Fruit fly (Drosophila melanogaster) whole organism, embryonic: ENCODE data around the gene Zwilch.
A peak's percentile ranks its signal among the peaks of the same experiment; 100 is the strongest.

Source experiments
- Antp ChIP-seq: fragments of 200-800 bp; sonication (Bioruptor generic); optimal IDR thresholded peaks from 3 replicates; lab custom pipeline; 2016; ENCODE audit warnings: missing biosample characterization, missing genetic modification characterization
- Atf6 ChIP-seq: fragments of 200-800 bp; sonication (Bioruptor generic); IDR thresholded peaks from 2 replicates; pipeline ENCODE4 v1.3.6; 2022; ENCODE audit warnings: missing biosample characterization, missing genetic modification characterization
- Blimp-1 ChIP-seq: fragments of 200-800 bp; sonication (Bioruptor generic); optimal IDR thresholded peaks from 3 replicates; lab custom pipeline; 2018; ENCODE audit warnings: missing biosample characterization, missing genetic modification characterization, mild to moderate bottlenecking, moderate library complexity, missing genetic modification reagents
- CG10979 ChIP-seq: fragments of 200-800 bp; sonication (Bioruptor generic); optimal IDR thresholded peaks from 2 replicates; lab custom pipeline; 2018; ENCODE audit warnings: missing biosample characterization, mild to moderate bottlenecking, missing genetic modification characterization, moderate library complexity
- CG11504 ChIP-seq: fragments of 200-800 bp; sonication (Bioruptor generic); optimal IDR thresholded peaks from 3 replicates; lab custom pipeline; 2019; ENCODE audit warnings: missing biosample characterization, mild to moderate bottlenecking, missing genetic modification characterization, moderate library complexity
- CG12942 ChIP-seq: fragments of 200-800 bp; sonication (Bioruptor generic); optimal IDR thresholded peaks from 3 replicates; lab custom pipeline; 2016; ENCODE audit warnings: missing biosample characterization, missing genetic modification characterization
- CG14965 ChIP-seq: fragments of 200-800 bp; sonication (Bioruptor generic); optimal IDR thresholded peaks from 2 replicates; lab custom pipeline; 2016; ENCODE audit warnings: missing biosample characterization, missing genetic modification characterization, borderline replicate concordance
- CG17359 ChIP-seq: fragments of 200-800 bp; sonication (Bioruptor generic); optimal IDR thresholded peaks from 3 replicates; lab custom pipeline; 2018; ENCODE audit warnings: missing biosample characterization, mild to moderate bottlenecking, missing genetic modification characterization, moderate library complexity
- CG17912 ChIP-seq: fragments of 200-800 bp; sonication (Bioruptor generic); optimal IDR thresholded peaks from 2 replicates; lab custom pipeline; 2018; ENCODE audit warnings: missing biosample characterization, mild to moderate bottlenecking, missing genetic modification characterization
- CG1832 ChIP-seq: fragments of 200-800 bp; sonication (Bioruptor generic); optimal IDR thresholded peaks from 2 replicates; lab custom pipeline; 2017; ENCODE audit warnings: missing biosample characterization, mild to moderate bottlenecking, missing genetic modification characterization, inconsistent platforms
- CG2199 ChIP-seq: fragments of 200-800 bp; sonication (Bioruptor generic); IDR thresholded peaks from 3 replicates; pipeline ENCODE4 v1.3.6; 2022; ENCODE audit warnings: missing biosample characterization, missing genetic modification characterization
- CG42726 ChIP-seq: fragments of 200-800 bp; sonication (Bioruptor generic); IDR thresholded peaks from 2 replicates; pipeline ENCODE4 v1.3.6; 2022; ENCODE audit warnings: missing biosample characterization, missing genetic modification characterization; ENCODE audit not compliant: partially characterized antibody
- CG6854 ChIP-seq: fragments of 200-800 bp; sonication (Bioruptor generic); optimal IDR thresholded peaks from 3 replicates; lab custom pipeline; 2017; ENCODE audit warnings: missing biosample characterization, mild to moderate bottlenecking, missing genetic modification characterization
- CG7372 ChIP-seq: fragments of 200-800 bp; sonication (Bioruptor generic); IDR thresholded peaks from 2 replicates; pipeline ENCODE4 v1.3.6; 2022; ENCODE audit warnings: missing biosample characterization, missing genetic modification characterization
- CG7556 ChIP-seq: fragments of 200-800 bp; sonication (Bioruptor generic); optimal IDR thresholded peaks from 2 replicates; lab custom pipeline; 2017; ENCODE audit warnings: missing biosample characterization, mild to moderate bottlenecking, missing genetic modification characterization
- CG7839 ChIP-seq: fragments of 200-800 bp; sonication (Bioruptor generic); optimal IDR thresholded peaks from 3 replicates; lab custom pipeline; 2018; ENCODE audit warnings: missing biosample characterization, mild to moderate bottlenecking, missing genetic modification characterization, moderate library complexity
- CG9215 ChIP-seq: fragments of 200-800 bp; sonication (Bioruptor generic); IDR thresholded peaks from 2 replicates; pipeline ENCODE4 v1.3.6; 2022; ENCODE audit warnings: missing biosample characterization, missing genetic modification characterization
- CTCF ChIP-seq: fragments of 200-800 bp; sonication (Bioruptor generic); optimal IDR thresholded peaks from 2 replicates; lab custom pipeline; 2017; ENCODE audit warnings: missing biosample characterization, mild to moderate bottlenecking, missing genetic modification characterization, moderate library complexity
- Camta ChIP-seq: fragments of 200-800 bp; sonication (Bioruptor generic); optimal IDR thresholded peaks from 2 replicates; lab custom pipeline; 2016; ENCODE audit warnings: missing biosample characterization, missing genetic modification characterization
- Dll ChIP-seq: fragments of 200-800 bp; sonication (Bioruptor generic); IDR thresholded peaks from 4 replicates; pipeline ENCODE4 v1.3.6; 2022; ENCODE audit warnings: missing biosample characterization, missing genetic modification characterization; ENCODE audit not compliant: partially characterized antibody
- Drgx ChIP-seq: fragments of 200-800 bp; sonication (Bioruptor generic); IDR thresholded peaks from 2 replicates; pipeline ENCODE4 v1.3.6; 2022; ENCODE audit warnings: missing biosample characterization, missing genetic modification characterization
- Ets65A ChIP-seq: fragments of 200-800 bp; sonication (Bioruptor generic); peaks from one replicate; lab custom pipeline; 2016; ENCODE audit warnings: missing biosample characterization, missing genetic modification characterization
- Ets97D ChIP-seq: fragments of 200-800 bp; sonication (Bioruptor generic); optimal IDR thresholded peaks from 3 replicates; lab custom pipeline; 2016; ENCODE audit warnings: missing biosample characterization, missing genetic modification characterization
- HLH4C ChIP-seq: fragments of 200-800 bp; sonication (Bioruptor generic); IDR thresholded peaks from 3 replicates; pipeline ENCODE4 v1.3.6; 2022; ENCODE audit warnings: missing biosample characterization, missing genetic modification characterization; ENCODE audit not compliant: partially characterized antibody
- Hsf ChIP-seq: fragments of 200-800 bp; sonication (Bioruptor generic); optimal IDR thresholded peaks from 3 replicates; lab custom pipeline; 2016; ENCODE audit warnings: missing biosample characterization, missing genetic modification characterization
- Lpt ChIP-seq: fragments of >200 bp; optimal IDR thresholded peaks from 2 replicates; lab custom pipeline; 2018; ENCODE audit warnings: missing biosample characterization, missing genetic modification characterization
- Med ChIP-seq: fragments of 200-800 bp; sonication (Bioruptor generic); peaks from one replicate; lab custom pipeline; 2016; ENCODE audit warnings: missing biosample characterization, missing genetic modification characterization, mild to moderate bottlenecking, inconsistent platforms, moderate library complexity
- NK7.1 ChIP-seq: fragments of 200-800 bp; sonication (Bioruptor generic); optimal IDR thresholded peaks from 3 replicates; lab custom pipeline; 2016; ENCODE audit warnings: missing biosample characterization, missing genetic modification characterization
- PHDP ChIP-seq: fragments of 200-800 bp; sonication (Bioruptor generic); optimal IDR thresholded peaks from 3 replicates; lab custom pipeline; 2018; ENCODE audit warnings: missing biosample characterization, mild to moderate bottlenecking, missing genetic modification characterization, moderate library complexity
- Ptx1 ChIP-seq: fragments of 200-800 bp; sonication (Bioruptor generic); IDR thresholded peaks from 2 replicates; pipeline ENCODE4 v1.3.6; 2022; ENCODE audit warnings: missing biosample characterization, missing genetic modification characterization
- Sox102F ChIP-seq: fragments of 200-800 bp; sonication (Bioruptor generic); optimal IDR thresholded peaks from 2 replicates; lab custom pipeline; 2018; ENCODE audit warnings: missing biosample characterization, mild to moderate bottlenecking, missing genetic modification characterization, moderate library complexity
- Ssrp ChIP-seq: fragments of 200-800 bp; sonication (Bioruptor generic); optimal IDR thresholded peaks from 2 replicates; lab custom pipeline; 2018; ENCODE audit warnings: missing biosample characterization, mild to moderate bottlenecking, missing genetic modification characterization, moderate library complexity
- ac ChIP-seq: fragments of 200-800 bp; sonication (Bioruptor generic); optimal IDR thresholded peaks from 3 replicates; lab custom pipeline; 2017; ENCODE audit warnings: missing biosample characterization, mild to moderate bottlenecking, missing genetic modification characterization
- az2 ChIP-seq: fragments of 200-800 bp; sonication (Bioruptor generic); optimal IDR thresholded peaks from 3 replicates; lab custom pipeline; 2016; ENCODE audit warnings: missing biosample characterization, missing genetic modification characterization
- cwo ChIP-seq: fragments of 200-800 bp; sonication (Bioruptor generic); optimal IDR thresholded peaks from 3 replicates; lab custom pipeline; 2017; ENCODE audit warnings: missing biosample characterization, missing genetic modification characterization, mild to moderate bottlenecking, moderate library complexity, missing genetic modification reagents
- dmrt99B ChIP-seq: fragments of 200-800 bp; sonication (Bioruptor generic); optimal IDR thresholded peaks from 2 replicates; lab custom pipeline; 2018; ENCODE audit warnings: missing biosample characterization, mild to moderate bottlenecking, missing genetic modification characterization, moderate library complexity
- emc ChIP-seq: fragments of 200-800 bp; sonication (Bioruptor generic); optimal IDR thresholded peaks from 2 replicates; lab custom pipeline; 2016; ENCODE audit warnings: missing biosample characterization, missing genetic modification characterization
- en ChIP-seq: fragments of 200-800 bp; sonication (Bioruptor generic); optimal IDR thresholded peaks from 2 replicates; lab custom pipeline; 2016; ENCODE audit warnings: missing biosample characterization, missing genetic modification characterization
- ewg ChIP-seq: fragments of 200-800 bp; sonication (Bioruptor generic); optimal IDR thresholded peaks from 3 replicates; lab custom pipeline; 2017; ENCODE audit warnings: mild to moderate bottlenecking, missing biosample characterization, missing genetic modification reagents, missing genetic modification characterization
- her ChIP-seq: fragments of 200-800 bp; sonication (Bioruptor generic); optimal IDR thresholded peaks from 2 replicates; lab custom pipeline; 2016; ENCODE audit warnings: missing biosample characterization, missing genetic modification characterization
- nmo ChIP-seq: fragments of 200-800 bp; sonication (Bioruptor generic); optimal IDR thresholded peaks from 2 replicates; lab custom pipeline; 2018; ENCODE audit warnings: missing biosample characterization, mild to moderate bottlenecking, missing genetic modification characterization, moderate library complexity
- phol ChIP-seq: fragments of 200-800 bp; sonication (Bioruptor generic); optimal IDR thresholded peaks from 3 replicates; lab custom pipeline; 2018; ENCODE audit warnings: missing biosample characterization, mild to moderate bottlenecking, missing genetic modification characterization, moderate library complexity
- sd ChIP-seq: fragments of 200-800 bp; sonication (Bioruptor generic); optimal IDR thresholded peaks from 3 replicates; lab custom pipeline; 2018; ENCODE audit warnings: missing biosample characterization, mild to moderate bottlenecking, missing genetic modification characterization, moderate library complexity
- tx ChIP-seq: fragments of 200-800 bp; sonication (Bioruptor generic); optimal IDR thresholded peaks from 2 replicates; lab custom pipeline; 2016; ENCODE audit warnings: missing biosample characterization, missing genetic modification characterization
- unpg ChIP-seq: fragments of 200-800 bp; sonication (Bioruptor generic); optimal IDR thresholded peaks from 3 replicates; lab custom pipeline; 2018; ENCODE audit warnings: missing biosample characterization, mild to moderate bottlenecking, missing genetic modification characterization, moderate library complexity
- zf30C ChIP-seq: fragments of 200-800 bp; sonication (Bioruptor generic); optimal IDR thresholded peaks from 3 replicates; lab custom pipeline; 2018; ENCODE audit warnings: missing biosample characterization, mild to moderate bottlenecking, missing genetic modification characterization

Zwilch gene

dm6 chr3R:31252093-31252962 lies 39.2 kb upstream of the Zwilch start, which contains the start of the genes qless and mRpL32 (continued):
- TF ChIP-seq CG1832 (GFP tag; lab: Kevin White, UChicago) (no peak), tx (GFP tag; lab: Kevin White, UChicago) (peak; percentile 36), Atf6 (GFP tag; lab: Robert Waterston, UW) (peak; percentile 43; the same call in 1 of the 2 replicates), CG17359 (peak; percentile 76), CG42726 (no peak)

DNA sequence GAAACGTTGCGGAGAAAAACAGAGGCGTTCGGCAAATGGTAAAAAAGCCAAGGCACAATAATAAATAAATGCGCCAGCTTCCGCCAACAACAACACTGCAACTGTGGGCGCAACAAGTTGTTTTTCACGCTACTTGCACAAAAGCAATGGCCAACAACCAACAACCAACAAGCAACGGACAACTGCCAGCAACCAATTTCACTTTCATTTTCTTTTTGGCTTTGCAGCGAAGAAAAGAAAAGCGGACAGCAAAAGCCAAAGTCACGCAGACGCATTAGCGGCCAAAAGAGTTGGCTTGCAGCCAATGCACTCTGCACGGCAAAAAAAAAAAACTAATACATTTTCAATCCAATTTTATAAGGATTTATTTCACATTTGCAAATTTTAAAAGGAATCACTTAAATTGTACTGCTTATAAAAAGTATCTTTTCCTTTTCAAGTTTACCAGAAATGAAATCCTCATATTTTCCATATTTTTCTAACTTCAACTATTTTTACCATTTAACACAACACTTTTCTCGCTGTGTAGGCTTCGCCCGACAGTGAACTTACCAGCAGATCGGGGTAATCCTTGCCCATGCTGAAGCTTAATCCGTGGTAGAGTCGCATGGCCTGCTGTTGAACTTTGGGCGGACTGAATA lies 38.1 kb upstream of the Zwilch start:
- TF ChIP-seq CG14965 (GFP tag; lab: Kevin White, UChicago): no peak
- no peak for TF ChIP-seq ac (GFP tag; lab: Kevin White, UChicago)
- no peak for TF ChIP-seq ewg (GFP tag; lab: Kevin White, UChicago)
- TF ChIP-seq unpg (GFP tag; lab: Kevin White, UChicago): no peak
- TF ChIP-seq Antp (GFP tag; lab: Kevin White, UChicago): no peak
- no peak for TF ChIP-seq Med (GFP tag; lab: Kevin White, UChicago)
- TF ChIP-seq dmrt99B (tag; lab: Kevin White, UChicago): peak; percentile 31
- TF ChIP-seq NK7.1 (GFP tag; lab: Kevin White, UChicago): no peak
- TF ChIP-seq Camta (GFP tag; lab: Kevin White, UChicago): peak; percentile 8
- TF ChIP-seq phol (tag; lab: Kevin White, UChicago): no peak
- no peak for TF ChIP-seq CG9215
- no peak for TF ChIP-seq PHDP (tag; lab: Kevin White, UChicago)
- peak; percentile 41 for TF ChIP-seq CG10979 (tag; lab: Kevin White, UChicago)
- peak; percentile 49 for TF ChIP-seq Sox102F (GFP tag; lab: Kevin White, UChicago)
- TF ChIP-seq Blimp-1: peak; percentile 91
- no peak for TF ChIP-seq CG17912
- no peak for TF ChIP-seq CTCF (GFP tag; lab: Kevin White, UChicago)
- TF ChIP-seq emc (GFP tag; lab: Kevin White, UChicago): no peak
- TF ChIP-seq Ssrp (tag; lab: Kevin White, UChicago): peak; percentile 0
- peak; percentile 55 for TF ChIP-seq Drgx (GFP tag; lab: Robert Waterston, UW)
- no peak for TF ChIP-seq Ets65A (GFP tag; lab: Kevin White, UChicago)
- no peak for TF ChIP-seq Dll
- TF ChIP-seq HLH4C (GFP tag; lab: Robert Waterston, UW): no peak
- TF ChIP-seq CG7556 (GFP tag; lab: Kevin White, UChicago): no peak
- no peak for TF ChIP-seq Hsf (GFP tag; lab: Kevin White, UChicago)
- TF ChIP-seq cwo (GFP tag; lab: Kevin White, UChicago): no peak
- 0 out of 2 replicates have a peak, but pooled peaks have one; percentile 20 for TF ChIP-seq Ptx1 (GFP tag; lab: Robert Waterston, UW)
- TF ChIP-seq sd (tag; lab: Kevin White, UChicago): no peak
- peak; percentile 20 for TF ChIP-seq az2 (GFP tag; lab: Kevin White, UChicago)
- no peak for TF ChIP-seq CG7372
- no peak for TF ChIP-seq CG6854 (GFP tag; lab: Kevin White, UChicago)
- no peak for TF ChIP-seq CG2199 (GFP tag; lab: Robert Waterston, UW)
- TF ChIP-seq nmo: peak; percentile 17
- no peak for TF ChIP-seq her (GFP tag; lab: Kevin White, UChicago)
- no peak for TF ChIP-seq CG12942 (GFP tag; lab: Kevin White, UChicago)
- no peak for TF ChIP-seq Lpt (GFP tag; lab: Kevin White, UChicago)
- peak; percentile 1 for TF ChIP-seq CG7839
- TF ChIP-seq CG11504: peak; percentile 6
- no peak for TF ChIP-seq en
- TF ChIP-seq zf30C (GFP tag; lab: Kevin White, UChicago): no peak
- TF ChIP-seq Ets97D (GFP tag; lab: Kevin White, UChicago): no peak
